Worm (Caenorhabditis elegans) whole organism, late embryonic: ENCODE results near the gene ver-4.
A peak's percentile ranks its signal among the peaks of the same experiment; 100 is the strongest.

ENCODE experiments used
- C08G9.2 ChIP-seq: sonication (generic microtip); optimal IDR thresholded peaks from 2 replicates; lab custom pipeline; 2016; ENCODE audit warnings: mild to moderate bottlenecking, missing genetic modification characterization, moderate library complexity, missing compliant biosample characterization
- C38D4.7 ChIP-seq: fragments of 200-800 bp; sonication (Bioruptor generic); optimal IDR thresholded peaks from 2 replicates; lab custom pipeline; 2018; ENCODE audit warnings: mild to moderate bottlenecking, missing genetic modification characterization, moderate library complexity, missing compliant biosample characterization
- F13H6.1 ChIP-seq: sonication (generic microtip); optimal IDR thresholded peaks from 2 replicates; lab custom pipeline; 2016; ENCODE audit warnings: missing genetic modification characterization, missing compliant biosample characterization
- K09A11.1 ChIP-seq: sonication (generic microtip); optimal IDR thresholded peaks from 2 replicates; lab custom pipeline; 2017; ENCODE audit warnings: antibody characterized with exemption, mild to moderate bottlenecking, missing genetic modification characterization, missing compliant biosample characterization; ENCODE audit not compliant: insufficient read depth
- T23F11.4 ChIP-seq: fragments of 200-800 bp; sonication (Bioruptor generic); optimal IDR thresholded peaks from 2 replicates; lab custom pipeline; 2018; ENCODE audit warnings: mild to moderate bottlenecking, missing genetic modification characterization, missing compliant biosample characterization
- Y22D7AL.16 ChIP-seq: sonication (generic microtip); optimal IDR thresholded peaks from 2 replicates; lab custom pipeline; 2016; ENCODE audit warnings: missing genetic modification characterization, missing compliant biosample characterization
- ama-1 ChIP-seq: fragments of 150-350 bp; optimal IDR thresholded peaks from 2 replicates; lab custom pipeline; 2014
- ceh-14 ChIP-seq: sonication (generic microtip); optimal IDR thresholded peaks from 2 replicates; lab custom pipeline; 2016; ENCODE audit warnings: missing genotype, missing genetic modification characterization, missing compliant biosample characterization
- ceh-18 ChIP-seq: sonication (generic microtip); optimal IDR thresholded peaks from 2 replicates; lab custom pipeline; 2016; ENCODE audit warnings: missing genetic modification characterization, missing compliant biosample characterization
- ceh-19 ChIP-seq: fragments of 200-800 bp; sonication (Bioruptor generic); optimal IDR thresholded peaks from 2 replicates; lab custom pipeline; 2018; ENCODE audit warnings: mild to moderate bottlenecking, missing genetic modification characterization, missing compliant biosample characterization
- ceh-2 ChIP-seq: sonication (generic microtip); optimal IDR thresholded peaks from 2 replicates; lab custom pipeline; 2016; ENCODE audit warnings: missing genotype, missing genetic modification characterization, missing compliant biosample characterization
- ceh-31 ChIP-seq: sonication (generic microtip); optimal IDR thresholded peaks from 2 replicates; lab custom pipeline; 2016; ENCODE audit warnings: missing genetic modification characterization, missing compliant biosample characterization
- ceh-34 ChIP-seq: sonication (generic microtip); optimal IDR thresholded peaks from 2 replicates; lab custom pipeline; 2016; ENCODE audit warnings: mild to moderate bottlenecking, missing genetic modification characterization, missing compliant biosample characterization
- ceh-48 ChIP-seq: sonication (generic microtip); optimal IDR thresholded peaks from 2 replicates; lab custom pipeline; 2016; ENCODE audit warnings: missing genetic modification characterization, inconsistent platforms, missing compliant biosample characterization
- dve-1 ChIP-seq: sonication (generic microtip); optimal IDR thresholded peaks from 2 replicates; lab custom pipeline; 2017; ENCODE audit warnings: antibody characterized with exemption, mild to moderate bottlenecking, missing genetic modification characterization, missing compliant biosample characterization
- elt-2 ChIP-seq: sonication (generic microtip); optimal IDR thresholded peaks from 2 replicates; lab custom pipeline; 2016; ENCODE audit warnings: missing genetic modification reagents, missing genetic modification characterization, missing compliant biosample characterization
- ets-4 ChIP-seq: sonication (generic microtip); optimal IDR thresholded peaks from 2 replicates; lab custom pipeline; 2016; ENCODE audit warnings: missing genetic modification characterization, missing compliant biosample characterization
- fax-1 ChIP-seq: sonication (generic microtip); optimal IDR thresholded peaks from 2 replicates; lab custom pipeline; 2016; ENCODE audit warnings: missing genotype, missing genetic modification characterization, missing compliant biosample characterization
- hlh-30 ChIP-seq: sonication (generic microtip); optimal IDR thresholded peaks from 2 replicates; lab custom pipeline; 2017; ENCODE audit warnings: antibody characterized with exemption, missing genetic modification characterization, missing compliant biosample characterization; ENCODE audit not compliant: insufficient read depth
- hlh-6 ChIP-seq: sonication (generic microtip); optimal IDR thresholded peaks from 2 replicates; lab custom pipeline; 2016; ENCODE audit warnings: missing genotype, missing genetic modification characterization, missing compliant biosample characterization
- lim-6 ChIP-seq: sonication (generic microtip); optimal IDR thresholded peaks from 2 replicates; lab custom pipeline; 2016; ENCODE audit warnings: missing genetic modification characterization, missing compliant biosample characterization
- lin-11 ChIP-seq: fragments of 200-800 bp; sonication (Bioruptor generic); optimal IDR thresholded peaks from 2 replicates; lab custom pipeline; 2018; ENCODE audit warnings: mild to moderate bottlenecking, missing genetic modification characterization, missing compliant biosample characterization
- mec-3 ChIP-seq: sonication (generic microtip); optimal IDR thresholded peaks from 2 replicates; lab custom pipeline; 2016; ENCODE audit warnings: borderline replicate concordance, missing genetic modification characterization, missing compliant biosample characterization
- nfya-1 ChIP-seq: sonication (generic microtip); optimal IDR thresholded peaks from 2 replicates; lab custom pipeline; 2017; ENCODE audit warnings: missing genetic modification characterization, mild to moderate bottlenecking, missing compliant biosample characterization, antibody characterized with exemption, moderate library complexity
- nhr-232 ChIP-seq: sonication (generic microtip); optimal IDR thresholded peaks from 2 replicates; lab custom pipeline; 2016; ENCODE audit warnings: missing genetic modification characterization, missing compliant biosample characterization
- npax-4 ChIP-seq: sonication (generic microtip); optimal IDR thresholded peaks from 2 replicates; lab custom pipeline; 2016; ENCODE audit warnings: missing genetic modification characterization, missing compliant biosample characterization
- odd-2 ChIP-seq: sonication (generic microtip); optimal IDR thresholded peaks from 2 replicates; lab custom pipeline; 2017; ENCODE audit warnings: antibody characterized with exemption, mild to moderate bottlenecking, missing genetic modification characterization, missing compliant biosample characterization
- pax-1 ChIP-seq: fragments of 150-350 bp; optimal IDR thresholded peaks from 2 replicates; lab custom pipeline; 2014; ENCODE audit warnings: missing biosample characterization, missing genetic modification characterization
- pha-2 ChIP-seq: sonication (generic microtip); optimal IDR thresholded peaks from 2 replicates; lab custom pipeline; 2017; ENCODE audit warnings: mild to moderate bottlenecking, missing genetic modification characterization, missing compliant biosample characterization
- pha-4 ChIP-seq: fragments of 150-350 bp; optimal IDR thresholded peaks from 2 replicates; lab custom pipeline; 2018; ENCODE audit warnings: missing biosample characterization, missing genetic modification reagents, missing genetic modification characterization
- pqm-1 ChIP-seq: sonication (generic microtip); optimal IDR thresholded peaks from 2 replicates; lab custom pipeline; 2016; ENCODE audit warnings: missing genetic modification characterization, missing compliant biosample characterization
- sdc-2 ChIP-seq: sonication (generic microtip); optimal IDR thresholded peaks from 2 replicates; lab custom pipeline; 2016; ENCODE audit warnings: missing genotype, missing genetic modification characterization, missing compliant biosample characterization
- sox-2 ChIP-seq: fragments of 200-800 bp; sonication (Bioruptor generic); IDR thresholded peaks from 2 replicates; pipeline ENCODE4 v1.3.6; 2022; ENCODE audit warnings: missing genetic modification reagents, missing genetic modification characterization, missing compliant biosample characterization
- unc-42 ChIP-seq: sonication (generic microtip); optimal IDR thresholded peaks from 2 replicates; lab custom pipeline; 2016; ENCODE audit warnings: missing genotype, missing genetic modification characterization, missing compliant biosample characterization
- unc-86 ChIP-seq: sonication (generic microtip); optimal IDR thresholded peaks from 2 replicates; lab custom pipeline; 2016; ENCODE audit warnings: missing genetic modification characterization, missing compliant biosample characterization
- zip-5 ChIP-seq: sonication (generic microtip); optimal IDR thresholded peaks from 2 replicates; lab custom pipeline; 2016; ENCODE audit warnings: missing genetic modification characterization, missing compliant biosample characterization

ver-4 gene

ce11 chrX:10982051-10982450, at the start of gene ver-4:
Gene ver-4 (plus strand): TSS chrX:10982351.
- TF ChIP-seq ceh-19 (no peak), elt-2 (tag; lab: Kevin White, UChicago) (no peak), unc-86 (tag; lab: Kevin White, UChicago) (no peak), C08G9.2 (tag; lab: Kevin White, UChicago) (no peak), pqm-1 (tag; lab: Kevin White, UChicago) (no peak), hlh-30 (tag; lab: Kevin White, UChicago) (no peak), ceh-14 (tag; lab: Kevin White, UChicago) (no peak), sox-2 (GFP tag; lab: Robert Waterston, UW) (no peak), ceh-48 (tag; lab: Kevin White, UChicago) (no peak), pha-4 (tag; lab: Kevin White, UChicago) (no peak), ceh-18 (tag; lab: Kevin White, UChicago) (no peak)

- peak; percentile 36 for TF ChIP-seq ceh-31 (tag; lab: Kevin White, UChicago)
- TF ChIP-seq unc-42 = peak; percentile 64
- TF ChIP-seq ceh-2 = no peak
- TF ChIP-seq ets-4 = no peak
- no peak for TF ChIP-seq sdc-2 (tag; lab: Kevin White, UChicago)
- TF ChIP-seq nfya-1 (tag; lab: Kevin White, UChicago) = no peak
- no peak for TF ChIP-seq hlh-6 (tag; lab: Kevin White, UChicago)
- no peak for TF ChIP-seq odd-2 (tag; lab: Kevin White, UChicago)
- no peak for TF ChIP-seq lim-6 (tag; lab: Kevin White, UChicago)
- TF ChIP-seq Y22D7AL.16 = no peak
- TF ChIP-seq mec-3 (tag; lab: Kevin White, UChicago) = no peak
- TF ChIP-seq ama-1 (lab: Kevin White, UChicago) = no peak
These were observed 48.7 kb upstream of the ver-4 start for ce11 chrX:10933308-10934014.

DNA sequence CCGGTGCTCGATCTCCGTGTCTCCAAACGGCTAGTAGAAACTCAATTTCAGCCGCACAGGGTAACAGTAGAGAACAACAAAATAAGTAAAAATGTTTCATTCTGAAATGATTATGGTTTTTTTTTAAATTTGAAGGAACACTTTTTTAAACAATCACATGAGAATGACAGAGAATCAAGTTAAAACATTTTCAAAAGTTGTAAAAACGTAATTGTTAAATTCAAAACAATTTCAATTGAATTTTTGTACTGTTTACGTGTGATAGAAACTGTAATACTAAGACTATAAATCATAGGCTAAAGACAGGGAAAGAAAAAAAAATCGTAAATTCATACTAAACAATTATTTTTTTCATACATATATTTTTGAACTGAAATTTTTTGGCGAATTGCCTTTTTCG, 40.9 kb upstream of the ver-4 start, which contains the start of gene pho-7:
Gene pho-7, minus strand, starts transcription at position 101 of the 400 bp plus-strand sequence.
- TF ChIP-seq T23F11.4 (GFP tag; lab: Kevin White, UChicago) (no peak), elt-2 (tag; lab: Kevin White, UChicago) (no peak), sox-2 (GFP tag; lab: Robert Waterston, UW) (no peak), nhr-232 (tag; lab: Kevin White, UChicago) (no peak), C08G9.2 (tag; lab: Kevin White, UChicago) (no peak), dve-1 (tag; lab: Kevin White, UChicago) (no peak), ceh-14 (tag; lab: Kevin White, UChicago) (no peak), ceh-31 (tag; lab: Kevin White, UChicago) (no peak), lim-6 (tag; lab: Kevin White, UChicago) (no peak), pax-1 (tag; lab: Kevin White, UChicago) (no peak), zip-5 (tag; lab: Kevin White, UChicago) (no peak), npax-4 (tag; lab: Kevin White, UChicago) (no peak), C38D4.7 (GFP tag; lab: Kevin White, UChicago) (no peak)

- TF ChIP-seq K09A11.1 = no peak
- TF ChIP-seq pha-2 (tag; lab: Kevin White, UChicago) = no peak
- no peak for TF ChIP-seq fax-1
- TF ChIP-seq C38D4.7 (GFP tag; lab: Kevin White, UChicago) = no peak
- TF ChIP-seq pha-4 (tag; lab: Kevin White, UChicago) = no peak
- no peak for TF ChIP-seq ceh-34 (tag; lab: Kevin White, UChicago)
- no peak for TF ChIP-seq ceh-19
- TF ChIP-seq lin-11 (tag; lab: Kevin White, UChicago) = no peak
- TF ChIP-seq npax-4 (tag; lab: Kevin White, UChicago) = no peak
- no peak for TF ChIP-seq F13H6.1 (tag; lab: Kevin White, UChicago)
These were observed 33.3 kb upstream of the ver-4 start, which contains the start of gene T21B6.3 for ce11 chrX:10948852-10949251. Gene T21B6.3 (minus strand): TSS chrX:10948952.
